Fruit fly (Drosophila melanogaster): Measurements from ENCODE around the gene mib2.

dm6 chr2L:19021278-19022220 lies 12.7 kb upstream of the mib2 start:
- TF ChIP-seq toe (GFP tag; optimal IDR thresholded peaks at IDR 0.05) (no peak), CG1620 (GFP tag; optimal IDR thresholded peaks at IDR 0.05) (no peak), kay (GFP tag; ENCODE audit: borderline replicate concordance) (peak; percentile 54), cnc (optimal IDR thresholded peaks at IDR 0.05) (no peak), tj (GFP tag; optimal IDR thresholded peaks at IDR 0.05) (peak; percentile 1), Mnt (GFP tag; optimal IDR thresholded peaks at IDR 0.05) (peak; percentile 0), CG14711 (tag; optimal IDR thresholded peaks at IDR 0.05) (peak; percentile 9), CG7045 (GFP tag; optimal IDR thresholded peaks at IDR 0.05) (peak; percentile 74), CG12768 (GFP tag; optimal IDR thresholded peaks at IDR 0.05) (peak; percentile 45), pad (GFP tag; optimal IDR thresholded peaks at IDR 0.05) (peak; percentile 40), CG7101 (tag; optimal IDR thresholded peaks at IDR 0.05) (peak; percentile 72), CG11617 (GFP tag; optimal IDR thresholded peaks at IDR 0.05) (peak; percentile 71)

Measured in whole organism, adult.